Comparison of ENCODE assay signal across 2 worm cellular contexts in genomic region chrII:4942397-4942796, ce11.
TF ChIP-seq lines count a peak whose summit lies in the region.

No protein-coding gene starts in this region.

TF ChIP-seq in whole organism, L1 larva, 84 proteins besides CTCF, POLR2A, EP300 and RAD21 (continued from another document):
- TF ChIP-seq nhr-84 (tag; optimal IDR thresholded peaks at IDR 0.05; lab: Kevin White, UChicago) (no peak), grh-1 (GFP tag; IDR thresholded peaks at IDR 0.05; lab: Robert Waterston, UW) (no peak), hlh-17 (GFP tag; optimal IDR thresholded peaks at IDR 0.05; lab: Kevin White, UChicago; ENCODE audit: borderline replicate concordance) (no peak), fos-1 (tag; optimal IDR thresholded peaks at IDR 0.05; lab: Kevin White, UChicago) (no peak), tlp-1 (tag; optimal IDR thresholded peaks at IDR 0.05; lab: Kevin White, UChicago) (no peak), ceh-90 (tag; optimal IDR thresholded peaks at IDR 0.05; lab: Kevin White, UChicago) (no peak), xbp-1 (tag; optimal IDR thresholded peaks at IDR 0.05; lab: Kevin White, UChicago) (peak; percentile 44), mdl-1 (tag; optimal IDR thresholded peaks at IDR 0.05; lab: Kevin White, UChicago) (peak in 1 of 2 experiments; percentile 64), dpl-1 (GFP tag; optimal IDR thresholded peaks at IDR 0.05; lab: Kevin White, UChicago) (peak in 2 of 3 experiments; percentile 6 to 36), snu-23 (GFP tag; optimal IDR thresholded peaks at IDR 0.05; lab: Kevin White, UChicago) (peak; percentile 66), nhr-237 (tag; optimal IDR thresholded peaks at IDR 0.05; lab: Kevin White, UChicago) (no peak), skn-1 (tag; optimal IDR thresholded peaks at IDR 0.05; lab: Kevin White, UChicago) (peak; percentile 8), pqm-1 (tag; optimal IDR thresholded peaks at IDR 0.05; lab: Kevin White, UChicago) (no peak), lin-14 (GFP tag; optimal IDR thresholded peaks at IDR 0.05; lab: Kevin White, UChicago) (peak; percentile 25), elt-2 (tag; optimal IDR thresholded peaks at IDR 0.05; lab: Kevin White, UChicago) (no peak), ceh-63 (GFP tag; optimal IDR thresholded peaks at IDR 0.05; lab: Kevin White, UChicago) (no peak), C16A3.4 (tag; optimal IDR thresholded peaks at IDR 0.05; lab: Kevin White, UChicago) (peak; percentile 72), alr-1 (tag; optimal IDR thresholded peaks at IDR 0.05; lab: Kevin White, UChicago; ENCODE audit: borderline replicate concordance) (no peak), Y116A8C.19 (tag; optimal IDR thresholded peaks at IDR 0.05; lab: Kevin White, UChicago; ENCODE audit: borderline replicate concordance) (no peak), sup-37 (GFP tag; optimal IDR thresholded peaks at IDR 0.05; lab: Kevin White, UChicago) (no peak)

TF ChIP-seq in whole organism, young adult, 124 proteins besides CTCF, POLR2A, EP300 and RAD21 (continued from another document):
- TF ChIP-seq bed-1 (GFP tag; IDR thresholded peaks at IDR 0.05; lab: Robert Waterston, UW): 0 out of 2 replicates have a peak, but pooled peaks have one; percentile 38
- no peak for TF ChIP-seq sdz-38 (tag; optimal IDR thresholded peaks at IDR 0.05; lab: Kevin White, UChicago)
- no peak for TF ChIP-seq madf-8 (GFP tag; conservative IDR thresholded peaks at IDR 0.05; lab: Robert Waterston, UW)
- no peak for TF ChIP-seq ztf-22 (GFP tag; optimal IDR thresholded peaks at IDR 0.05; lab: Kevin White, UChicago)
- TF ChIP-seq efl-1 (GFP tag; optimal IDR thresholded peaks at IDR 0.05; lab: Kevin White, UChicago): no peak
- peak; percentile 21 for TF ChIP-seq gei-17 (GFP tag; optimal IDR thresholded peaks at IDR 0.05; lab: Kevin White, UChicago)
- TF ChIP-seq F10E7.11 (tag; optimal IDR thresholded peaks at IDR 0.05; lab: Kevin White, UChicago): peak; percentile 52
- TF ChIP-seq ztf-25 (GFP tag; IDR thresholded peaks at IDR 0.05; lab: Robert Waterston, UW): no peak
- 0 out of 2 replicates have a peak, but pooled peaks have one; percentile 12 for TF ChIP-seq attf-3 (GFP tag; conservative IDR thresholded peaks at IDR 0.05; lab: Robert Waterston, UW)
- TF ChIP-seq madf-10 (tag; optimal IDR thresholded peaks at IDR 0.05; lab: Kevin White, UChicago): no peak
- TF ChIP-seq Y79H2A.3 (GFP tag; conservative IDR thresholded peaks at IDR 0.05; lab: Robert Waterston, UW): no peak
- TF ChIP-seq F39B2.1 (GFP tag; IDR thresholded peaks at IDR 0.05; lab: Robert Waterston, UW): no peak
- peak; percentile 78 for TF ChIP-seq athp-1 (tag; optimal IDR thresholded peaks at IDR 0.05; lab: Kevin White, UChicago)
- no peak for TF ChIP-seq mel-28 (tag; optimal IDR thresholded peaks at IDR 0.05; lab: Kevin White, UChicago; ENCODE audit: borderline replicate concordance)
- no peak for TF ChIP-seq T26A5.8 (tag; optimal IDR thresholded peaks at IDR 0.05; lab: Kevin White, UChicago)
- peak; percentile 38; the same call in 1 of the 2 replicates for TF ChIP-seq Y53F4B.3 (GFP tag; IDR thresholded peaks at IDR 0.05; lab: Robert Waterston, UW)
- no peak; the same call in 1 of the 2 replicates for TF ChIP-seq C06A6.2 (GFP tag; conservative IDR thresholded peaks at IDR 0.05; lab: Robert Waterston, UW)
- peak; percentile 64 for TF ChIP-seq snpc-4 (GFP tag; optimal IDR thresholded peaks at IDR 0.05; lab: Kevin White, UChicago)
- TF ChIP-seq snpc-4 (tag; optimal IDR thresholded peaks at IDR 0.05; lab: Kevin White, UChicago): peak in 3 of 4 experiments; percentile 24 to 56 (median 29)
- no peak for TF ChIP-seq mxl-1 (tag; optimal IDR thresholded peaks at IDR 0.05; lab: Kevin White, UChicago)
- peak; percentile 38 for TF ChIP-seq F23B12.7 (tag; optimal IDR thresholded peaks at IDR 0.05; lab: Kevin White, UChicago; ENCODE audit: insufficient read depth)
- no peak for TF ChIP-seq F57A8.1 (GFP tag; optimal IDR thresholded peaks at IDR 0.05; lab: Kevin White, UChicago)
